Worm (Caenorhabditis elegans) whole organism, L1 larva: ENCODE measurements around the gene fbxa-128.

Experiments used
- C04F5.9 ChIP-seq: sonication (generic microtip); optimal IDR thresholded peaks from 2 replicates; lab custom pipeline; 2016; ENCODE audit warnings: missing genetic modification characterization, missing compliant biosample characterization
- C34B4.2 ChIP-seq: sonication (generic microtip); optimal IDR thresholded peaks from 2 replicates; lab custom pipeline; 2017; ENCODE audit warnings: mild to moderate bottlenecking, missing genetic modification characterization, missing compliant biosample characterization
- Y116A8C.19 ChIP-seq: sonication (generic microtip); optimal IDR thresholded peaks from 2 replicates; lab custom pipeline; 2016; ENCODE audit warnings: missing compliant biosample characterization, missing genetic modification characterization, borderline replicate concordance
- alr-1 ChIP-seq: fragments of 200-800 bp; sonication (Bioruptor generic); optimal IDR thresholded peaks from 2 replicates; lab custom pipeline; 2018; ENCODE audit warnings: borderline replicate concordance, mild to moderate bottlenecking, missing genetic modification characterization, missing compliant biosample characterization
- aly-2 ChIP-seq: fragments of 150-350 bp; optimal IDR thresholded peaks from 2 replicates; lab custom pipeline; 2014; ENCODE audit warnings: missing biosample characterization, missing genetic modification characterization
- ama-1 ChIP-seq: fragments of 150-350 bp; optimal IDR thresholded peaks from 2 replicates; lab custom pipeline; 2014
- blmp-1 ChIP-seq: fragments of 150-350 bp; optimal IDR thresholded peaks from 2 replicates; lab custom pipeline; 2014; ENCODE audit warnings: missing biosample characterization, missing genetic modification characterization
- ceh-8 ChIP-seq: fragments of 200-800 bp; sonication (Bioruptor generic); optimal IDR thresholded peaks from 2 replicates; lab custom pipeline; 2018; ENCODE audit warnings: mild to moderate bottlenecking, missing genetic modification characterization, moderate library complexity, missing compliant biosample characterization
- ceh-82 ChIP-seq, 3 experiments: fragments of 150-350 bp in 1 of 3; sonication (generic microtip) in 2 of 3; optimal IDR thresholded peaks; 2 replicates each; lab custom pipeline; 2014 to 2017; ENCODE audit warnings: missing biosample characterization in 3 of 3, missing genetic modification characterization in 3 of 3
- ceh-88 ChIP-seq: fragments of 200-800 bp; sonication (Bioruptor generic); IDR thresholded peaks from 2 replicates; pipeline ENCODE4 v1.3.6; 2022; ENCODE audit warnings: missing genetic modification characterization, missing compliant biosample characterization
- ces-1 ChIP-seq: fragments of 150-350 bp; optimal IDR thresholded peaks from 2 replicates; lab custom pipeline; 2014; ENCODE audit warnings: missing biosample characterization, missing genetic modification reagents, missing genetic modification characterization
- dpl-1 ChIP-seq, 3 experiments: fragments of 150-350 bp in 2 of 3; sonication (generic microtip) in 1 of 3; optimal IDR thresholded peaks; 2 replicates each; lab custom pipeline; 2014 to 2017; ENCODE audit warnings: missing biosample characterization in 3 of 3, missing genetic modification characterization in 3 of 3, missing genetic modification reagents in 3 of 3
- dsc-1 ChIP-seq: sonication (generic microtip); optimal IDR thresholded peaks from 2 replicates; lab custom pipeline; 2016; ENCODE audit warnings: mild to moderate bottlenecking, missing genetic modification characterization, missing compliant biosample characterization
- efl-1 ChIP-seq, 4 experiments: fragments of 150-350 bp; optimal IDR thresholded peaks in 3 of 4; peaks in 1 of 4; 1 replicate in 1 of 4; 2 replicates in 3 of 4; lab custom pipeline; 2014; ENCODE audit warnings: missing biosample characterization in 2 of 4, missing genetic modification characterization in 2 of 4, missing genetic modification reagents in 2 of 4
- egl-13 ChIP-seq: sonication (generic microtip); optimal IDR thresholded peaks from 2 replicates; lab custom pipeline; 2016; ENCODE audit warnings: missing genotype, missing genetic modification reagents, missing genetic modification characterization, missing compliant biosample characterization
- elt-2 ChIP-seq: sonication (generic microtip); optimal IDR thresholded peaks from 2 replicates; lab custom pipeline; 2016; ENCODE audit warnings: missing genetic modification characterization, mild to moderate bottlenecking, inconsistent platforms, missing compliant biosample characterization, missing genetic modification reagents
- ets-5 ChIP-seq: fragments of 200-800 bp; sonication (Bioruptor generic); IDR thresholded peaks from 2 replicates; pipeline ENCODE4 v1.3.6; 2022; ENCODE audit warnings: missing genetic modification characterization, missing compliant biosample characterization
- fkh-10 ChIP-seq: sonication (generic microtip); optimal IDR thresholded peaks from 2 replicates; lab custom pipeline; 2017; ENCODE audit warnings: missing biosample characterization, missing genetic modification reagents, missing genetic modification characterization
- fos-1 ChIP-seq: fragments of 150-350 bp; optimal IDR thresholded peaks from 2 replicates; lab custom pipeline; 2014; ENCODE audit warnings: missing biosample characterization, missing genetic modification characterization
- grh-1 ChIP-seq: fragments of 200-800 bp; sonication (Bioruptor generic); IDR thresholded peaks from 2 replicates; pipeline ENCODE4 v1.3.6; 2022; ENCODE audit warnings: missing genetic modification reagents, missing genetic modification characterization, missing compliant biosample characterization
- hlh-17 ChIP-seq: fragments of 200-800 bp; sonication (Bioruptor generic); optimal IDR thresholded peaks from 2 replicates; lab custom pipeline; 2018; ENCODE audit warnings: missing genetic modification characterization, mild to moderate bottlenecking, missing compliant biosample characterization, moderate library complexity, borderline replicate concordance
- hlh-4 ChIP-seq: sonication (generic microtip); optimal IDR thresholded peaks from 2 replicates; lab custom pipeline; 2016; ENCODE audit warnings: mild to moderate bottlenecking, missing genetic modification characterization, missing compliant biosample characterization
- isw-1 ChIP-seq: fragments of 200-800 bp; sonication (Bioruptor generic); IDR thresholded peaks from 2 replicates; pipeline ENCODE4 v1.3.6; 2022; ENCODE audit warnings: missing genetic modification characterization, missing compliant biosample characterization
- jun-1 ChIP-seq: fragments of 150-350 bp; optimal IDR thresholded peaks from 2 replicates; lab custom pipeline; 2014; ENCODE audit warnings: missing biosample characterization, missing genetic modification reagents, missing genetic modification characterization
- lin-13 ChIP-seq: fragments of 150-350 bp; optimal IDR thresholded peaks from 2 replicates; lab custom pipeline; 2014; ENCODE audit warnings: missing biosample characterization, missing genetic modification reagents, missing genetic modification characterization
- lin-15B ChIP-seq: fragments of 150-350 bp; sonication (generic microtip); optimal IDR thresholded peaks from 3 replicates; lab custom pipeline; 2014; ENCODE audit warnings: missing biosample characterization, missing genetic modification characterization
- lin-39 ChIP-seq: fragments of 150-350 bp; optimal IDR thresholded peaks from 2 replicates; lab custom pipeline; 2014; ENCODE audit warnings: missing biosample characterization, missing genetic modification reagents, missing genetic modification characterization
- lir-3 ChIP-seq: sonication (generic microtip); optimal IDR thresholded peaks from 2 replicates; lab custom pipeline; 2016; ENCODE audit warnings: mild to moderate bottlenecking, missing genetic modification characterization, moderate library complexity, missing compliant biosample characterization; ENCODE audit not compliant: poor library complexity
- lsy-2 ChIP-seq, 2 experiments: fragments of 150-350 bp; optimal IDR thresholded peaks; 2 replicates each; lab custom pipeline; 2014; ENCODE audit warnings: missing biosample characterization in 2 of 2, missing genetic modification characterization in 2 of 2
- mdl-1 ChIP-seq, 2 experiments: fragments of 150-350 bp; optimal IDR thresholded peaks; 2 replicates each; lab custom pipeline; 2014 to 2017; ENCODE audit warnings: missing biosample characterization in 2 of 2, missing genetic modification characterization in 2 of 2, inconsistent platforms in 1 of 2
- nhr-11 ChIP-seq: fragments of 150-350 bp; optimal IDR thresholded peaks from 2 replicates; lab custom pipeline; 2014; ENCODE audit warnings: missing biosample characterization, missing genetic modification characterization
- nhr-12 ChIP-seq: sonication (generic microtip); optimal IDR thresholded peaks from 2 replicates; lab custom pipeline; 2017; ENCODE audit warnings: missing biosample characterization, missing genetic modification characterization
- nhr-19 ChIP-seq: fragments of 200-800 bp; sonication (Bioruptor generic); conservative IDR thresholded peaks from 2 replicates; pipeline ENCODE4 v1.3.6; 2022; ENCODE audit warnings: missing genetic modification characterization, missing compliant biosample characterization
- nhr-20 ChIP-seq: sonication (generic microtip); optimal IDR thresholded peaks from 2 replicates; lab custom pipeline; 2016; ENCODE audit warnings: mild to moderate bottlenecking, missing genetic modification characterization, missing compliant biosample characterization
- nhr-47 ChIP-seq: sonication (generic microtip); optimal IDR thresholded peaks from 2 replicates; lab custom pipeline; 2016; ENCODE audit warnings: mild to moderate bottlenecking, missing genetic modification characterization, moderate library complexity, missing compliant biosample characterization
- nhr-76 ChIP-seq: sonication (generic microtip); optimal IDR thresholded peaks from 2 replicates; lab custom pipeline; 2017; ENCODE audit warnings: missing biosample characterization, missing genetic modification characterization
- nhr-77 ChIP-seq: fragments of 150-350 bp; optimal IDR thresholded peaks from 2 replicates; lab custom pipeline; 2014; ENCODE audit warnings: missing biosample characterization, missing genetic modification characterization
- pax-3 ChIP-seq: fragments of 200-800 bp; sonication (Bioruptor generic); optimal IDR thresholded peaks from 2 replicates; lab custom pipeline; 2018; ENCODE audit warnings: mild to moderate bottlenecking, missing genetic modification characterization, moderate library complexity, missing compliant biosample characterization
- pqm-1 ChIP-seq: sonication (generic microtip); optimal IDR thresholded peaks from 3 replicates; lab custom pipeline; 2017; ENCODE audit warnings: missing biosample characterization, missing genetic modification characterization
- rnt-1 ChIP-seq: sonication (generic microtip); optimal IDR thresholded peaks from 2 replicates; lab custom pipeline; 2016; ENCODE audit warnings: mild to moderate bottlenecking, missing genetic modification characterization, moderate library complexity, missing compliant biosample characterization
- skn-1 ChIP-seq: fragments of 150-350 bp; optimal IDR thresholded peaks from 2 replicates; lab custom pipeline; 2014; ENCODE audit warnings: missing biosample characterization, missing genetic modification characterization
- snpc-4 ChIP-seq: fragments of 150-350 bp; optimal IDR thresholded peaks from 2 replicates; lab custom pipeline; 2014; ENCODE audit warnings: missing biosample characterization, missing genetic modification characterization
- sox-4 ChIP-seq: sonication (generic microtip); optimal IDR thresholded peaks from 2 replicates; lab custom pipeline; 2016; ENCODE audit warnings: missing genetic modification characterization, missing compliant biosample characterization
- sup-37 ChIP-seq: fragments of 200-800 bp; sonication (Bioruptor generic); optimal IDR thresholded peaks from 2 replicates; lab custom pipeline; 2018; ENCODE audit warnings: mild to moderate bottlenecking, missing genetic modification characterization, missing compliant biosample characterization
- swsn-7 ChIP-seq: sonication (generic microtip); optimal IDR thresholded peaks from 2 replicates; lab custom pipeline; 2016; ENCODE audit warnings: missing genetic modification characterization, missing compliant biosample characterization
- tbx-2 ChIP-seq: sonication (generic microtip); optimal IDR thresholded peaks from 2 replicates; lab custom pipeline; 2016; ENCODE audit warnings: missing genetic modification characterization, missing compliant biosample characterization
- unc-130 ChIP-seq: fragments of 150-350 bp; optimal IDR thresholded peaks from 2 replicates; lab custom pipeline; 2017; ENCODE audit warnings: missing biosample characterization, missing genetic modification characterization, inconsistent platforms
- unc-98 ChIP-seq: fragments of 200-800 bp; sonication (Bioruptor generic); IDR thresholded peaks from 2 replicates; pipeline ENCODE4 v1.3.6; 2022; ENCODE audit warnings: missing genetic modification characterization, missing compliant biosample characterization
- zip-4 ChIP-seq: fragments of 200-800 bp; sonication (Bioruptor generic); optimal IDR thresholded peaks from 2 replicates; lab custom pipeline; 2018; ENCODE audit warnings: mild to moderate bottlenecking, missing genetic modification characterization, moderate library complexity, missing compliant biosample characterization

fbxa-128 gene

DNA sequence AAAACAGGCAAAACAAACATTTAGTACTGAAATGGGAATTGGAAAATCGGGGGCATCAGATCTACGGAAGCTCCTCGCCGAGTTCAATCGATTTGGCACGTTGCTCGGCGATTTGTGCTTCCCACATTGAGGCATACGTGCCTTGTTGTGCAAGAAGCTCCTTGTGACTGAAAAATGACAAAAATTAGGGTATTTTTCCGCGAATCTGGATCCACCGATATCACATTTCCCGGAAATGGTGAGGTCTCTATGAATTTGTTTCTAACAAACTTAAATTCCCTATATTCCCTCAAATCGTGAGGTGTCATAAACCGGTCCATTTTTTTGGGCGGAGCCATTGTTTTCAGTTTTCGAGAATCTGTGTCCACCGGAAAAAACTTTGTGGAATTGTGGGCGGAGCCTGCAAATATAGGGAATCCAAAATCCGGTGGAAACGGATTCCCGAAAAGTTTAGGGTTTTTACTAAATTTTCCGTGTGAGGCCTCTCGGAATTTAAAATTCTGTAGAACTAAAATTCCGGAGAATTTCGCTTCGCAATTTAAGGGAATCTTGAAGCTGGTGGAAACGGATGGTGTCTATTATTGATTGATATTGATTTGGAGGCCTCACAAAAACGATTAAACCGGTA is 47.1 kb downstream of the fbxa-128 start (continued):
- TF ChIP-seq blmp-1 (tag; lab: Kevin White, UChicago) (no peak), alr-1 (tag; lab: Kevin White, UChicago) (no peak), mdl-1 (tag; optimal IDR thresholded peaks at IDR 0.05; lab: Kevin White, UChicago) (no peak), ama-1 (lab: Kevin White, UChicago) (no peak), nhr-20 (tag; lab: Kevin White, UChicago) (peak; percentile 63), fos-1 (tag; lab: Kevin White, UChicago) (no peak), tbx-2 (tag; lab: Kevin White, UChicago) (peak; percentile 79), hlh-4 (peak; percentile 84), lir-3 (tag; lab: Kevin White, UChicago) (peak; percentile 90), ceh-8 (GFP tag; lab: Kevin White, UChicago) (peak; percentile 79), sup-37 (GFP tag; lab: Kevin White, UChicago) (peak; percentile 20), nhr-11 (tag; lab: Kevin White, UChicago) (no peak), C04F5.9 (tag; lab: Kevin White, UChicago) (peak; percentile 55), grh-1 (peak; percentile 45; the same call in 1 of the 2 replicates), isw-1 (GFP tag; lab: Robert Waterston, UW) (peak; percentile 73), nhr-76 (no peak), Y116A8C.19 (tag; lab: Kevin White, UChicago) (peak; percentile 58), ceh-82 (tag; optimal IDR thresholded peaks at IDR 0.05; lab: Kevin White, UChicago) (no peak), sox-4 (peak; percentile 86), ces-1 (no peak), dsc-1 (tag; lab: Kevin White, UChicago) (peak; percentile 69), aly-2 (tag; lab: Kevin White, UChicago) (no peak), dpl-1 (GFP tag; optimal IDR thresholded peaks at IDR 0.05; lab: Kevin White, UChicago) (peak in 1 of 3 experiments; percentile 3), pqm-1 (tag; lab: Kevin White, UChicago) (no peak), elt-2 (tag; lab: Kevin White, UChicago) (peak; percentile 86), ets-5 (GFP tag; lab: Robert Waterston, UW) (no peak), lin-39 (no peak), fkh-10 (GFP tag; lab: Kevin White, UChicago) (no peak), hlh-17 (GFP tag; lab: Kevin White, UChicago) (no peak), swsn-7 (tag; lab: Kevin White, UChicago) (peak; percentile 39), lin-15B (no peak), jun-1 (no peak)
- TF ChIP-seq, all 84 proteins: peak for 39

DNA sequence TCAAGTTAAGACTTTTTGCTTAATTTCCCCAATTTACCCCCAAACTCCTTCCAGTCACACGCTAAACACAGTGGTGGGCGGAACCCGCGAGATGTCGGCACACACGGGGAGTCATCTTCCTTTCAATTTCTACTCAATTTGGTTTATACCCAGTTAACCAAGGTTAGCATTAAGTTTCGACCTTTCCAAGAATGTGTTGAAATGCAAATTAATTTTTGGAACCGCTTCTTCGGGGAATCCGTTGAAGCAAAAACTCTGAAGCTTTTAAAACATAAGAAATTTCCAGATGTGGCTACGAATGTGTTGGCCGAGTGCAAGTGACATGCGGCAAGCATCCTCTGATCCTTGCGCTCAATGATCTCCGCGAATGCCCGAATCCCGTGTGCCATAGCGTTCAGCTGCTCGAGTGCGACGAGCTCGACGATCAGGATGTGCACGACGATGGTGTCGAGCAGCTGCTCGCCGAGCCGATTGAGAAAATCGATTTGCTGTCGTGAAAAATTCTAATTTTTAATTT is 48.0 kb downstream of the fbxa-128 start:
- TF ChIP-seq nhr-47 (peak; percentile 21), grh-1 (peak; percentile 23; the same call in 1 of the 2 replicates), nhr-12 (no peak), unc-130 (no peak), ama-1 (lab: Kevin White, UChicago) (peak; percentile 82), mdl-1 (tag; optimal IDR thresholded peaks at IDR 0.05; lab: Kevin White, UChicago) (no peak), ces-1 (no peak), egl-13 (tag; lab: Kevin White, UChicago) (no peak), snpc-4 (tag; lab: Kevin White, UChicago) (no peak), unc-98 (GFP tag; lab: Robert Waterston, UW) (no peak), blmp-1 (tag; lab: Kevin White, UChicago) (no peak), rnt-1 (tag; lab: Kevin White, UChicago) (peak; percentile 37), pax-3 (tag; lab: Kevin White, UChicago) (no peak), Y116A8C.19 (tag; lab: Kevin White, UChicago) (no peak), ceh-88 (no peak), skn-1 (tag; lab: Kevin White, UChicago) (no peak), lin-13 (GFP tag; lab: Kevin White, UChicago) (no peak), sox-4 (no peak), lsy-2 (tag; optimal IDR thresholded peaks at IDR 0.05; lab: Kevin White, UChicago) (no peak), ceh-8 (GFP tag; lab: Kevin White, UChicago) (no peak), elt-2 (tag; lab: Kevin White, UChicago) (no peak), nhr-77 (no peak), zip-4 (GFP tag; lab: Kevin White, UChicago) (no peak), efl-1 (optimal IDR thresholded peaks at IDR 0.05; lab: Kevin White, UChicago) (peak in 1 of 2 experiments; percentile 13), efl-1 (GFP tag; optimal IDR thresholded peaks at IDR 0.05 in 1 of 2; lab: Kevin White, UChicago) (peak in 1 of 2 experiments; percentile 84), nhr-20 (tag; lab: Kevin White, UChicago) (no peak), C34B4.2 (tag; lab: Kevin White, UChicago) (no peak), nhr-19 (GFP tag; lab: Robert Waterston, UW) (no peak; the same call in 1 of the 2 replicates)
